Worm (Caenorhabditis elegans) whole organism, late embryonic: ENCODE results near the gene srbc-48.

Experiments
- C38D4.7 ChIP-seq: fragments of 200-800 bp; sonication (Bioruptor generic); optimal IDR thresholded peaks from 2 replicates; lab custom pipeline; 2018; ENCODE audit warnings: mild to moderate bottlenecking, missing genetic modification characterization, moderate library complexity, missing compliant biosample characterization
- ceh-14 ChIP-seq: sonication (generic microtip); optimal IDR thresholded peaks from 2 replicates; lab custom pipeline; 2016; ENCODE audit warnings: missing genotype, missing genetic modification characterization, missing compliant biosample characterization
- lim-6 ChIP-seq: sonication (generic microtip); optimal IDR thresholded peaks from 2 replicates; lab custom pipeline; 2016; ENCODE audit warnings: missing genetic modification characterization, missing compliant biosample characterization
- madf-2 ChIP-seq: sonication (generic microtip); optimal IDR thresholded peaks from 2 replicates; lab custom pipeline; 2017; ENCODE audit warnings: missing genetic modification characterization, missing compliant biosample characterization
- nfya-1 ChIP-seq: sonication (generic microtip); optimal IDR thresholded peaks from 2 replicates; lab custom pipeline; 2017; ENCODE audit warnings: missing genetic modification characterization, mild to moderate bottlenecking, missing compliant biosample characterization, antibody characterized with exemption, moderate library complexity
- pros-1 ChIP-seq: fragments of 150-350 bp; optimal IDR thresholded peaks from 2 replicates; lab custom pipeline; 2014; ENCODE audit warnings: missing biosample characterization, missing genetic modification reagents, missing genetic modification characterization
- sox-2 ChIP-seq: fragments of 200-800 bp; sonication (Bioruptor generic); IDR thresholded peaks from 2 replicates; pipeline ENCODE4 v1.3.6; 2022; ENCODE audit warnings: missing genetic modification reagents, missing genetic modification characterization, missing compliant biosample characterization

DNA sequence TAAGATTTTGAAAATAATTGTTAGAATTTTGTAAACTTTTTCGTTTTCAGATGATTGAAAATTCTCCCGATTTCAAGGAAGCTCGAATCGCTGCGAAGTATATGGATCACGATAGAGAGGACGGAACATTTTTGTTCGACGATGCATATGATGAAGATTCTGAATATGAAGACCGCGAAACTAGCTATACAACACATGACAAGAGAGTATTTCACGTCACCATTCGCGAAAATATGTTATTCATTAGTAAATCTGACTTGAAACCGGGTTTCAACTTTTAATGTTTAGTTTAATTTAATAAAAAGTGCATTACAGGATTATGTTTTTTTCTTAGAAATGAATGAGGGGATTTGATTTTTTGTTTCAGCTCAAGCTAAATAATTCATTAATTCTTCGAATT, 50.3 kb downstream of the srbc-48 start, which contains the start of gene str-57:
- TF ChIP-seq pros-1 (tag; lab: Kevin White, UChicago) (no peak), ceh-14 (no peak), C38D4.7 (GFP tag; lab: Kevin White, UChicago) (no peak), sox-2 (no peak), madf-2 (tag; lab: Kevin White, UChicago) (no peak), nfya-1 (no peak), lim-6 (no peak)
